Fruit fly (Drosophila melanogaster) whole organism, prepupa: ENCODE measurements around the gene Srp68.

Experiments
- CG34406 ChIP-seq: fragments of 200-800 bp; sonication (Bioruptor generic); optimal IDR thresholded peaks from 3 replicates; lab custom pipeline; 2016; ENCODE audit warnings: missing biosample characterization, missing genetic modification characterization
- CG6854 ChIP-seq: fragments of 200-800 bp; sonication (Bioruptor generic); optimal IDR thresholded peaks from 2 replicates; lab custom pipeline; 2017; ENCODE audit warnings: missing biosample characterization, mild to moderate bottlenecking, missing genetic modification characterization
- CG8119 ChIP-seq: fragments of 200-800 bp; sonication (Bioruptor generic); IDR thresholded peaks from 3 replicates; pipeline ENCODE4 v1.3.6; 2022; ENCODE audit warnings: missing biosample characterization, missing genetic modification characterization
- CG9139 ChIP-seq: fragments of 200-800 bp; sonication (Bioruptor generic); optimal IDR thresholded peaks from 3 replicates; lab custom pipeline; 2017; ENCODE audit warnings: missing biosample characterization, mild to moderate bottlenecking, missing genetic modification characterization
- Gug ChIP-seq: fragments of 200-800 bp; sonication (Bioruptor generic); IDR thresholded peaks from 2 replicates; pipeline ENCODE4 v1.3.6; 2022; ENCODE audit warnings: missing biosample characterization, missing genetic modification characterization
- Hr4 ChIP-seq: fragments of 200-800 bp; sonication (Bioruptor generic); optimal IDR thresholded peaks from 3 replicates; lab custom pipeline; 2016; ENCODE audit warnings: missing biosample characterization, missing genetic modification characterization
- Lpt ChIP-seq: fragments of 200-800 bp; sonication (Bioruptor generic); optimal IDR thresholded peaks from 3 replicates; lab custom pipeline; 2016; ENCODE audit warnings: missing biosample characterization, missing genetic modification characterization
- Sox102F ChIP-seq: fragments of 200-800 bp; sonication (Bioruptor generic); optimal IDR thresholded peaks from 2 replicates; lab custom pipeline; 2016; ENCODE audit warnings: missing biosample characterization, mild to moderate bottlenecking, missing genetic modification characterization
- achi ChIP-seq: fragments of 200-800 bp; sonication (Bioruptor generic); optimal IDR thresholded peaks from 3 replicates; lab custom pipeline; 2016; ENCODE audit warnings: missing biosample characterization, missing genetic modification characterization
- fkh ChIP-seq: fragments of 200-800 bp; sonication (Bioruptor generic); optimal IDR thresholded peaks from 3 replicates; lab custom pipeline; 2017; ENCODE audit warnings: missing biosample characterization, mild to moderate bottlenecking, missing genetic modification characterization, moderate library complexity
- pdm3 ChIP-seq: fragments of 200-800 bp; sonication (Bioruptor generic); optimal IDR thresholded peaks from 3 replicates; lab custom pipeline; 2016; ENCODE audit warnings: missing biosample characterization, missing genetic modification characterization
- svp ChIP-seq: fragments of 200-800 bp; sonication (Bioruptor generic); peaks from one replicate; lab custom pipeline; 2016; ENCODE audit warnings: missing biosample characterization, missing genetic modification characterization
- topi ChIP-seq: fragments of 200-800 bp; sonication (Bioruptor generic); optimal IDR thresholded peaks from 3 replicates; lab custom pipeline; 2016; ENCODE audit warnings: missing biosample characterization, missing genetic modification characterization

DNA sequence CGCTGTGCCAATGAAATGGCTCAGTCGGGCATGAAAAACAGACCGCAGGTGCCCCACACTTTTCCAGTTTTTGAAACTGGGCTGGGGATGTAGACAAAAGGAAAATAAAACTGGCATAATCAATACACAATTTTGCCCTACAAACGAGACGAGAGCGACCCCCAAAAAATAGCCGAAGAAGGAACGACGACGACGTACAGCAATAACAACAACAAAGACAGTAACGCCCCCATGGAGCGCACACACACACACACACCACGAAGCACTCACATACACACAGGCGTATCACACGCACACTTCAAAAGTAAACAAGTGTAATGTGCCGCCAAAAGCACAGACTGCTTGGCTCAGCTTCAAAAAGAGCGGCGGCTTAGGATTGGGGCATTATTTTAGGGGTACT, 23.3 kb upstream of the Srp68 start:
- TF ChIP-seq Hr4 (GFP tag; lab: Kevin White, UChicago) (no peak), CG6854 (GFP tag; lab: Kevin White, UChicago) (no peak), achi (GFP tag; lab: Kevin White, UChicago) (no peak), CG8119 (GFP tag; lab: Robert Waterston, UW) (no peak), svp (no peak), topi (GFP tag; lab: Kevin White, UChicago) (no peak), pdm3 (GFP tag; lab: Kevin White, UChicago) (no peak), Sox102F (GFP tag; lab: Kevin White, UChicago) (no peak), CG34406 (GFP tag; lab: Kevin White, UChicago) (no peak), fkh (GFP tag; lab: Kevin White, UChicago) (peak; percentile 50), Gug (no peak), Lpt (GFP tag; lab: Kevin White, UChicago) (no peak), CG9139 (GFP tag; lab: Kevin White, UChicago) (no peak)
